Worm (Caenorhabditis elegans): Measurements from ENCODE around the gene T19C3.2.

Gene T19C3.2

ce11 chrIII:600316-600932 is 16.9 kb downstream of the T19C3.2 start, which contains the start of gene lec-6 (continued):
- TF ChIP-seq attf-5 (GFP tag; optimal IDR thresholded peaks at IDR 0.05) (no peak), Y53G8AR.9 (GFP tag; conservative IDR thresholded peaks at IDR 0.05) (no peak), ztf-28 (GFP tag; IDR thresholded peaks at IDR 0.05) (no peak), B0261.1 (tag; optimal IDR thresholded peaks at IDR 0.05) (no peak), K11D2.4 (GFP tag; IDR thresholded peaks at IDR 0.05) (no peak), rpc-1 (optimal IDR thresholded peaks at IDR 0.05) (no peak), rpc-1 (tag; optimal IDR thresholded peaks at IDR 0.05) (no peak), nhr-120 (GFP tag; IDR thresholded peaks at IDR 0.05) (no peak), nhr-90 (tag; optimal IDR thresholded peaks at IDR 0.05) (peak; percentile 49), tbx-9 (tag; optimal IDR thresholded peaks at IDR 0.05; ENCODE audit: borderline replicate concordance) (no peak), nhr-27 (tag; optimal IDR thresholded peaks at IDR 0.05) (no peak), hlh-26 (GFP tag; conservative IDR thresholded peaks at IDR 0.05) (no peak), snpc-1.1 (tag; optimal IDR thresholded peaks at IDR 0.05; ENCODE audit: insufficient read depth) (no peak), pha-4 (tag; optimal IDR thresholded peaks at IDR 0.05) (peak; percentile 29), lin-35 (GFP tag; optimal IDR thresholded peaks at IDR 0.05) (no peak), hsf-1 (GFP tag; IDR thresholded peaks at IDR 0.05) (0 out of 2 replicates have a peak, but pooled peaks have one; percentile 8), egl-18 (GFP tag; IDR thresholded peaks at IDR 0.05) (no peak), hrde-1 (tag; optimal IDR thresholded peaks at IDR 0.05; ENCODE audit: borderline replicate concordance) (no peak), him-1 (tag; optimal IDR thresholded peaks at IDR 0.05) (no peak), nfya-1 (tag; optimal IDR thresholded peaks at IDR 0.05; ENCODE audit: borderline replicate concordance, insufficient read depth) (no peak), F10E7.11 (tag; optimal IDR thresholded peaks at IDR 0.05) (no peak), unc-130 (GFP tag; optimal IDR thresholded peaks at IDR 0.05) (no peak), tlf-1 (GFP tag; optimal IDR thresholded peaks at IDR 0.05) (no peak), mes-4 (tag; optimal IDR thresholded peaks at IDR 0.05) (no peak), attf-6 (GFP tag; IDR thresholded peaks at IDR 0.05) (no peak), athp-1 (tag; optimal IDR thresholded peaks at IDR 0.05) (no peak), nhr-179 (tag; optimal IDR thresholded peaks at IDR 0.05) (no peak), F55B11.4 (tag; optimal IDR thresholded peaks at IDR 0.05; ENCODE audit: borderline replicate concordance, insufficient read depth) (no peak), rcor-1 (GFP tag; IDR thresholded peaks at IDR 0.05) (no peak), ztf-22 (GFP tag; optimal IDR thresholded peaks at IDR 0.05) (peak; percentile 5)

ce11 chrIII:599279-599678 is 18.1 kb downstream of the T19C3.2 start:
- TF ChIP-seq dpl-1 (GFP tag; optimal IDR thresholded peaks at IDR 0.05) (no peak), ztf-26 (tag; optimal IDR thresholded peaks at IDR 0.05) (no peak), lin-35 (GFP tag; optimal IDR thresholded peaks at IDR 0.05) (no peak), mel-28 (tag; optimal IDR thresholded peaks at IDR 0.05; ENCODE audit: borderline replicate concordance) (no peak), egl-44 (GFP tag; IDR thresholded peaks at IDR 0.05) (no peak), mes-4 (tag; optimal IDR thresholded peaks at IDR 0.05) (no peak), mcd-1 (GFP tag; IDR thresholded peaks at IDR 0.05) (no peak), unc-130 (GFP tag; optimal IDR thresholded peaks at IDR 0.05) (no peak), cebp-2 (GFP tag; IDR thresholded peaks at IDR 0.05) (no peak), lag-1 (GFP tag; IDR thresholded peaks at IDR 0.05) (no peak), ekl-4 (GFP tag; IDR thresholded peaks at IDR 0.05) (0 out of 2 replicates have a peak, but pooled peaks have one; percentile 36), F55B11.4 (tag; optimal IDR thresholded peaks at IDR 0.05; ENCODE audit: borderline replicate concordance, insufficient read depth) (no peak), zim-3 (tag; optimal IDR thresholded peaks at IDR 0.05) (no peak), Y53F4B.3 (GFP tag; IDR thresholded peaks at IDR 0.05) (no peak), K11D2.4 (GFP tag; IDR thresholded peaks at IDR 0.05) (no peak), cebp-1 (GFP tag; IDR thresholded peaks at IDR 0.05) (no peak), cebp-1 (tag; optimal IDR thresholded peaks at IDR 0.05) (peak; percentile 7), F33H1.4 (GFP tag; IDR thresholded peaks at IDR 0.05) (no peak), D2030.7 (GFP tag; IDR thresholded peaks at IDR 0.05) (no peak), let-607 (tag; optimal IDR thresholded peaks at IDR 0.05) (peak in 1 of 2 experiments; percentile 17), F39B2.1 (GFP tag; IDR thresholded peaks at IDR 0.05) (no peak), T07F8.4 (tag; optimal IDR thresholded peaks at IDR 0.05) (no peak), ceh-100 (GFP tag; IDR thresholded peaks at IDR 0.05) (no peak)
